Fruit fly (Drosophila melanogaster) whole organism, embryonic: Measurements from ENCODE around the gene awd.
A peak's percentile ranks its signal among the peaks of the same experiment; 100 is the strongest.

Experiments
- Adf1 ChIP-seq: fragments of 200-800 bp; sonication (Bioruptor generic); IDR thresholded peaks from 2 replicates; pipeline ENCODE4 v1.3.6; 2022; ENCODE audit warnings: missing biosample characterization, missing genetic modification characterization
- Asciz ChIP-seq: fragments of 200-800 bp; sonication (Bioruptor generic); optimal IDR thresholded peaks from 2 replicates; lab custom pipeline; 2017; ENCODE audit warnings: missing biosample characterization, mild to moderate bottlenecking, missing genetic modification characterization, missing genetic modification reagents
- Atf3 ChIP-seq: fragments of 200-800 bp; sonication (Bioruptor generic); optimal IDR thresholded peaks from 3 replicates; lab custom pipeline; 2016; ENCODE audit warnings: missing biosample characterization, missing genetic modification characterization
- CG10543 ChIP-seq: fragments of 200-800 bp; sonication (Bioruptor generic); optimal IDR thresholded peaks from 3 replicates; lab custom pipeline; 2017; ENCODE audit warnings: missing biosample characterization, mild to moderate bottlenecking, missing genetic modification characterization, moderate library complexity
- CG12769 ChIP-seq: fragments of 200-800 bp; sonication (Bioruptor generic); optimal IDR thresholded peaks from 2 replicates; lab custom pipeline; 2019; ENCODE audit warnings: missing biosample characterization, mild to moderate bottlenecking, missing genetic modification characterization, moderate library complexity
- CG13287 ChIP-seq: fragments of 200-800 bp; sonication (Bioruptor generic); IDR thresholded peaks from 2 replicates; pipeline ENCODE4 v1.3.6; 2022; ENCODE audit warnings: missing biosample characterization, missing genetic modification characterization; ENCODE audit not compliant: partially characterized antibody
- CG13296 ChIP-seq: fragments of 200-800 bp; sonication (Bioruptor generic); optimal IDR thresholded peaks from 3 replicates; lab custom pipeline; 2018; ENCODE audit warnings: missing biosample characterization, mild to moderate bottlenecking, missing genetic modification characterization
- CG14710 ChIP-seq: fragments of 200-800 bp; sonication (Bioruptor generic); optimal IDR thresholded peaks from 3 replicates; lab custom pipeline; 2019; ENCODE audit warnings: missing biosample characterization, mild to moderate bottlenecking, missing genetic modification characterization, moderate library complexity
- CG17186 ChIP-seq: fragments of 200-800 bp; sonication (Bioruptor generic); optimal IDR thresholded peaks from 3 replicates; lab custom pipeline; 2017; ENCODE audit warnings: missing biosample characterization, missing genetic modification reagents, missing genetic modification characterization
- CG2116 ChIP-seq: fragments of 200-800 bp; sonication (Bioruptor generic); optimal IDR thresholded peaks from 3 replicates; lab custom pipeline; 2018; ENCODE audit warnings: missing biosample characterization, mild to moderate bottlenecking, missing genetic modification characterization
- CG2199 ChIP-seq: fragments of 200-800 bp; sonication (Bioruptor generic); IDR thresholded peaks from 3 replicates; pipeline ENCODE4 v1.3.6; 2022; ENCODE audit warnings: missing biosample characterization, missing genetic modification characterization
- CG2202 ChIP-seq: fragments of 200-800 bp; sonication (Bioruptor generic); optimal IDR thresholded peaks from 2 replicates; lab custom pipeline; 2018; ENCODE audit warnings: missing biosample characterization, mild to moderate bottlenecking, missing genetic modification characterization
- CG3281 ChIP-seq: fragments of 200-800 bp; sonication (Bioruptor generic); optimal IDR thresholded peaks from 3 replicates; lab custom pipeline; 2017; ENCODE audit warnings: missing biosample characterization, mild to moderate bottlenecking, missing genetic modification characterization
- CG3995 ChIP-seq: fragments of 200-800 bp; sonication (Bioruptor generic); optimal IDR thresholded peaks from 3 replicates; lab custom pipeline; 2016; ENCODE audit warnings: missing biosample characterization, missing genetic modification characterization
- CG42726 ChIP-seq: fragments of 200-800 bp; sonication (Bioruptor generic); IDR thresholded peaks from 2 replicates; pipeline ENCODE4 v1.3.6; 2022; ENCODE audit warnings: missing biosample characterization, missing genetic modification characterization; ENCODE audit not compliant: partially characterized antibody
- CG4282 ChIP-seq: fragments of 200-800 bp; sonication (Bioruptor generic); optimal IDR thresholded peaks from 2 replicates; lab custom pipeline; 2016; ENCODE audit warnings: missing biosample characterization, missing genetic modification characterization
- CG4617 ChIP-seq: fragments of 200-800 bp; sonication (Bioruptor generic); optimal IDR thresholded peaks from 3 replicates; lab custom pipeline; 2016; ENCODE audit warnings: missing biosample characterization, missing genetic modification characterization, borderline replicate concordance
- CG8290 ChIP-seq, 3 experiments: fragments of 200-800 bp; sonication (Bioruptor generic); optimal IDR thresholded peaks; 2 replicates each; lab custom pipeline; 2016 to 2019; ENCODE audit warnings: missing biosample characterization in 3 of 3, missing genetic modification characterization in 3 of 3, mild to moderate bottlenecking in 2 of 3, moderate library complexity in 1 of 3
- CHES-1-like ChIP-seq: fragments of 200-800 bp; sonication (Bioruptor generic); optimal IDR thresholded peaks from 2 replicates; lab custom pipeline; 2016; ENCODE audit warnings: missing biosample characterization, missing genetic modification characterization
- Dll ChIP-seq: fragments of 200-800 bp; sonication (Bioruptor generic); IDR thresholded peaks from 4 replicates; pipeline ENCODE4 v1.3.6; 2022; ENCODE audit warnings: missing biosample characterization, missing genetic modification characterization; ENCODE audit not compliant: partially characterized antibody
- Dref ChIP-seq: fragments of 200-800 bp; sonication (Bioruptor generic); IDR thresholded peaks from 2 replicates; pipeline ENCODE4 v1.3.6; 2022; ENCODE audit warnings: missing biosample characterization, missing genetic modification characterization
- E2f2 ChIP-seq: fragments of 200-800 bp; sonication (Bioruptor generic); IDR thresholded peaks from 2 replicates; pipeline ENCODE4 v1.3.6; 2022; ENCODE audit warnings: missing biosample characterization, missing genetic modification characterization
- Ets97D ChIP-seq: fragments of 200-800 bp; sonication (Bioruptor generic); optimal IDR thresholded peaks from 3 replicates; lab custom pipeline; 2016; ENCODE audit warnings: missing biosample characterization, missing genetic modification characterization
- HLH4C ChIP-seq: fragments of 200-800 bp; sonication (Bioruptor generic); IDR thresholded peaks from 3 replicates; pipeline ENCODE4 v1.3.6; 2022; ENCODE audit warnings: missing biosample characterization, missing genetic modification characterization; ENCODE audit not compliant: partially characterized antibody
- HLHmδ ChIP-seq: fragments of 200-800 bp; sonication (Bioruptor generic); optimal IDR thresholded peaks from 2 replicates; lab custom pipeline; 2018; ENCODE audit warnings: missing biosample characterization, mild to moderate bottlenecking, missing genetic modification characterization, moderate library complexity
- MBD-R2 ChIP-seq: fragments of 200-800 bp; sonication (Bioruptor generic); IDR thresholded peaks from 2 replicates; pipeline ENCODE4 v1.3.6; 2022; ENCODE audit warnings: missing biosample characterization, missing genetic modification characterization
- Med ChIP-seq: fragments of 200-800 bp; sonication (Bioruptor generic); peaks from one replicate; lab custom pipeline; 2016; ENCODE audit warnings: missing biosample characterization, missing genetic modification characterization, mild to moderate bottlenecking, inconsistent platforms, moderate library complexity
- Myb ChIP-seq: fragments of 200-800 bp; sonication (Bioruptor generic); optimal IDR thresholded peaks from 2 replicates; lab custom pipeline; 2016; ENCODE audit warnings: missing biosample characterization, missing genetic modification characterization
- Opbp ChIP-seq: fragments of 200-800 bp; sonication (Bioruptor generic); IDR thresholded peaks from 3 replicates; pipeline ENCODE4 v1.3.6; 2022; ENCODE audit warnings: missing biosample characterization, missing genetic modification characterization; ENCODE audit not compliant: partially characterized antibody
- Pdp1 ChIP-seq, 2 experiments: fragments of 200-800 bp; sonication (Bioruptor generic); optimal IDR thresholded peaks; 3 replicates each; lab custom pipeline; 2016; ENCODE audit warnings: missing biosample characterization in 2 of 2, missing genetic modification characterization in 2 of 2, mild to moderate bottlenecking in 1 of 2, moderate library complexity in 1 of 2
- Sry-δ ChIP-seq: fragments of 200-800 bp; sonication (Bioruptor generic); optimal IDR thresholded peaks from 2 replicates; lab custom pipeline; 2016; ENCODE audit warnings: missing biosample characterization, missing genetic modification characterization
- cad ChIP-seq: fragments of >200 bp; optimal IDR thresholded peaks from 2 replicates; lab custom pipeline; 2017; ENCODE audit warnings: missing biosample characterization, missing genetic modification characterization
- chif ChIP-seq, 2 experiments: fragments of 200-800 bp; sonication (Bioruptor generic); optimal IDR thresholded peaks; 3 replicates each; lab custom pipeline; 2016; ENCODE audit warnings: missing biosample characterization in 2 of 2, missing genetic modification characterization in 2 of 2
- corto ChIP-seq: fragments of 200-800 bp; sonication (Bioruptor generic); optimal IDR thresholded peaks from 2 replicates; lab custom pipeline; 2016; ENCODE audit warnings: missing biosample characterization, mild to moderate bottlenecking, missing genetic modification characterization, moderate library complexity
- dm ChIP-seq: fragments of 200-800 bp; sonication (Bioruptor generic); optimal IDR thresholded peaks from 3 replicates; lab custom pipeline; 2016; ENCODE audit warnings: missing biosample characterization, missing genetic modification characterization
- grn ChIP-seq: fragments of 200-800 bp; sonication (Bioruptor generic); optimal IDR thresholded peaks from 3 replicates; lab custom pipeline; 2017; ENCODE audit warnings: missing biosample characterization, missing genetic modification characterization
- her ChIP-seq: fragments of 200-800 bp; sonication (Bioruptor generic); optimal IDR thresholded peaks from 2 replicates; lab custom pipeline; 2016; ENCODE audit warnings: missing biosample characterization, missing genetic modification characterization
- nmo ChIP-seq: fragments of 200-800 bp; sonication (Bioruptor generic); optimal IDR thresholded peaks from 2 replicates; lab custom pipeline; 2018; ENCODE audit warnings: missing biosample characterization, mild to moderate bottlenecking, missing genetic modification characterization, moderate library complexity
- nom ChIP-seq: fragments of 200-800 bp; sonication (Bioruptor generic); optimal IDR thresholded peaks from 2 replicates; lab custom pipeline; 2017; ENCODE audit warnings: missing biosample characterization, missing genetic modification characterization, mild to moderate bottlenecking, moderate library complexity, missing genetic modification reagents
- pfk ChIP-seq: fragments of 200-800 bp; sonication (Bioruptor generic); optimal IDR thresholded peaks from 2 replicates; lab custom pipeline; 2018; ENCODE audit warnings: missing biosample characterization, mild to moderate bottlenecking, missing genetic modification characterization, moderate library complexity
- phol ChIP-seq: fragments of 200-800 bp; sonication (Bioruptor generic); optimal IDR thresholded peaks from 3 replicates; lab custom pipeline; 2018; ENCODE audit warnings: missing biosample characterization, mild to moderate bottlenecking, missing genetic modification characterization, moderate library complexity
- sd ChIP-seq: fragments of 200-800 bp; sonication (Bioruptor generic); optimal IDR thresholded peaks from 3 replicates; lab custom pipeline; 2018; ENCODE audit warnings: missing biosample characterization, mild to moderate bottlenecking, missing genetic modification characterization, moderate library complexity
- shn ChIP-seq: fragments of 200-800 bp; sonication (Bioruptor generic); optimal IDR thresholded peaks from 3 replicates; lab custom pipeline; 2016; ENCODE audit warnings: missing biosample characterization, missing genetic modification characterization
- stwl ChIP-seq: fragments of 200-800 bp; sonication (Bioruptor generic); optimal IDR thresholded peaks from 3 replicates; lab custom pipeline; 2018; ENCODE audit warnings: missing biosample characterization, mild to moderate bottlenecking, missing genetic modification characterization, moderate library complexity
- sug ChIP-seq: fragments of 200-800 bp; optimal IDR thresholded peaks from 2 replicates; lab custom pipeline; 2019; ENCODE audit warnings: missing biosample characterization, mild to moderate bottlenecking, missing genetic modification characterization, moderate library complexity
- tna ChIP-seq: fragments of 200-800 bp; sonication (Bioruptor generic); IDR thresholded peaks from 2 replicates; pipeline ENCODE4 v1.3.6; 2022; ENCODE audit warnings: missing biosample characterization, missing genetic modification characterization; ENCODE audit not compliant: partially characterized antibody
- trem ChIP-seq: fragments of 200-800 bp; optimal IDR thresholded peaks from 3 replicates; lab custom pipeline; 2019; ENCODE audit warnings: missing biosample characterization, mild to moderate bottlenecking, missing genetic modification characterization, moderate library complexity
- vvl ChIP-seq: fragments of 200-800 bp; sonication (Bioruptor generic); IDR thresholded peaks from 2 replicates; pipeline ENCODE4 v1.3.6; 2022; ENCODE audit warnings: missing biosample characterization, missing genetic modification characterization

Gene awd

dm6 chr3R:31745629-31746081, at the start of gene awd:
Gene awd (minus strand): TSS chr3R:31746077.
- TF ChIP-seq Asciz (GFP tag; lab: Kevin White, UChicago) (no peak), her (GFP tag; lab: Kevin White, UChicago) (peak; percentile 77), pfk (peak; percentile 30), Med (GFP tag; lab: Kevin White, UChicago) (peak; percentile 61), CG4282 (GFP tag; lab: Kevin White, UChicago) (peak; percentile 35), CG2199 (GFP tag; lab: Robert Waterston, UW) (0 out of 3 replicates have a peak, but pooled peaks have one; percentile 11), phol (peak; percentile 56), Opbp (GFP tag; lab: Robert Waterston, UW) (peak; percentile 19; the same call in 1 of the 3 replicates), CG13296 (GFP tag; lab: Kevin White, UChicago) (no peak), sd (tag; lab: Kevin White, UChicago) (peak; percentile 76), CG12769 (tag; lab: Kevin White, UChicago) (peak; percentile 32), CHES-1-like (GFP tag; lab: Kevin White, UChicago) (peak; percentile 52), CG3281 (GFP tag; lab: Kevin White, UChicago) (peak; percentile 34), chif (GFP tag; optimal IDR thresholded peaks at IDR 0.05; lab: Kevin White, UChicago) (no peak), Myb (GFP tag; lab: Kevin White, UChicago) (peak; percentile 48), CG13287 (GFP tag; lab: Robert Waterston, UW) (peak; percentile 23; the same call in 1 of the 2 replicates), CG42726 (GFP tag; lab: Robert Waterston, UW) (peak; percentile 51; the same call in 1 of the 2 replicates), grn (GFP tag; lab: Kevin White, UChicago) (no peak), Atf3 (GFP tag; lab: Kevin White, UChicago) (no peak), corto (GFP tag; lab: Kevin White, UChicago) (no peak), HLH4C (GFP tag; lab: Robert Waterston, UW) (0 out of 3 replicates have a peak, but pooled peaks have one; percentile 29), Pdp1 (GFP tag; optimal IDR thresholded peaks at IDR 0.05; lab: Kevin White, UChicago) (peak in 1 of 2 experiments; percentile 4), nom (GFP tag; lab: Kevin White, UChicago) (peak; percentile 68), Sry-δ (GFP tag; lab: Kevin White, UChicago) (peak; percentile 26), CG4617 (GFP tag; lab: Kevin White, UChicago) (peak; percentile 48), CG2116 (peak; percentile 37), CG14710 (tag; lab: Kevin White, UChicago) (peak; percentile 45), dm (GFP tag; lab: Kevin White, UChicago) (peak; percentile 91), Ets97D (GFP tag; lab: Kevin White, UChicago) (peak; percentile 17), MBD-R2 (GFP tag; lab: Robert Waterston, UW) (peak; percentile 73), Dll (peak; percentile 26; the same call in 1 of the 4 replicates), cad (no peak), nmo (peak; percentile 22), CG8290 (GFP tag; optimal IDR thresholded peaks at IDR 0.05; lab: Kevin White, UChicago) (no peak), CG8290 (tag; optimal IDR thresholded peaks at IDR 0.05; lab: Kevin White, UChicago) (peak in 1 of 2 experiments; percentile 40), CG3995 (GFP tag; lab: Kevin White, UChicago) (peak; percentile 27), Dref (GFP tag; lab: Robert Waterston, UW) (peak; percentile 48), CG10543 (peak; percentile 46), vvl (GFP tag; lab: Robert Waterston, UW) (peak; percentile 16; the same call in 1 of the 2 replicates), CG17186 (GFP tag; lab: Kevin White, UChicago) (peak; percentile 60), HLHmδ (GFP tag; lab: Kevin White, UChicago) (peak; percentile 18), CG2202 (tag; lab: Kevin White, UChicago) (no peak), trem (tag; lab: Kevin White, UChicago) (peak; percentile 85), Adf1 (GFP tag; lab: Robert Waterston, UW) (no peak), tna (GFP tag; lab: Robert Waterston, UW) (peak; percentile 15; the same call in 1 of the 2 replicates), shn (GFP tag; lab: Kevin White, UChicago) (no peak), sug (tag; lab: Kevin White, UChicago) (peak; percentile 76), stwl (tag; lab: Kevin White, UChicago) (peak; percentile 50), E2f2 (GFP tag; lab: Robert Waterston, UW) (peak; percentile 74)
